Fruit fly (Drosophila melanogaster): ENCODE data around the gene brk.

brk gene

DNA sequence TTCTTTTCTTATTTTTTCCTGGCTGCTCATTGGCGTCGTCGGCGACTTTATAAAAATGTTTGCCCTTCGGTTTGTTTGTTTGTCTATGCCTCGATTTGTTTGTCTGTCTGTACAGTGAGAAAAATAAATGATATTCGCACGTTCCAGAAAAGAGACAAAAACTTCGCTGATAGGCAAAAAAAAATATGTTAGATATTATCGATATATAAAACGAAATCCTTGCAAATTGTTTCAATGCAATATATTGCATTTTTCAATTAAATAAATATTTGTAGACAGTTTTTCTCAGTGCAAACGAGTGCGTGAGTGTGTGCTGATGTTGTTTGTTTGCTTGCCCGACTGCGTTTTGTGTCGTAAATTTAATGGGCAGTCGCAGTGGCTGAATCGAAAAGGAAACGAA lies 30.7 kb upstream of the brk start (continued):
- TF ChIP-seq pfk (GFP tag; optimal IDR thresholded peaks at IDR 0.05), result no peak
- TF ChIP-seq Gug (GFP tag; IDR thresholded peaks at IDR 0.05), result no peak; the same call in 3 of the 4 replicates
- peak; percentile 38 for TF ChIP-seq CG10654 (GFP tag; optimal IDR thresholded peaks at IDR 0.05)
- TF ChIP-seq Optix (GFP tag; IDR thresholded peaks at IDR 0.05), result no peak
- peak; percentile 65 for TF ChIP-seq D19A (tag; optimal IDR thresholded peaks at IDR 0.05)
- no peak for TF ChIP-seq gce (GFP tag; IDR thresholded peaks at IDR 0.05)
- TF ChIP-seq vnd (GFP tag; IDR thresholded peaks at IDR 0.05; ENCODE audit: partially characterized antibody), result no peak
- no peak for TF ChIP-seq MBD-R2 (GFP tag; IDR thresholded peaks at IDR 0.05)
- no peak for TF ChIP-seq danr (GFP tag; IDR thresholded peaks at IDR 0.05)
- TF ChIP-seq CG8944 (GFP tag; optimal IDR thresholded peaks at IDR 0.05), result peak; percentile 45
- TF ChIP-seq CG1603 (tag; optimal IDR thresholded peaks at IDR 0.05), result peak; percentile 72
- TF ChIP-seq Nf-YC (tag; optimal IDR thresholded peaks at IDR 0.05), result no peak
- peak; percentile 74 for TF ChIP-seq gsb-n (tag; optimal IDR thresholded peaks at IDR 0.05)
- TF ChIP-seq grn (GFP tag; optimal IDR thresholded peaks at IDR 0.05), result no peak
- peak; percentile 70 for TF ChIP-seq unpg (GFP tag; optimal IDR thresholded peaks at IDR 0.05)
- peak in 1 of 2 experiments; percentile 75 for TF ChIP-seq bsh (GFP tag; optimal IDR thresholded peaks at IDR 0.05)
- no peak for TF ChIP-seq CG11247 (GFP tag; IDR thresholded peaks at IDR 0.05)
- peak; percentile 52 for TF ChIP-seq oc (tag; optimal IDR thresholded peaks at IDR 0.05)
- TF ChIP-seq ro (GFP tag; IDR thresholded peaks at IDR 0.05), result no peak
- TF ChIP-seq croc (GFP tag; conservative IDR thresholded peaks at IDR 0.05), result peak; percentile 55
- TF ChIP-seq Elba2 (GFP tag; optimal IDR thresholded peaks at IDR 0.05), result peak; percentile 55
- peak; percentile 45 for TF ChIP-seq CG2120 (GFP tag; optimal IDR thresholded peaks at IDR 0.05)
- TF ChIP-seq fd96Cb (tag; optimal IDR thresholded peaks at IDR 0.05), result peak; percentile 70
- peak; percentile 21 for TF ChIP-seq CG12236 (GFP tag; optimal IDR thresholded peaks at IDR 0.05)
- no peak for TF ChIP-seq disco-r (GFP tag; optimal IDR thresholded peaks at IDR 0.05)
- TF ChIP-seq tup (GFP tag; optimal IDR thresholded peaks at IDR 0.05), result peak; percentile 31
- TF ChIP-seq Doc3 (GFP tag; IDR thresholded peaks at IDR 0.05; ENCODE audit: partially characterized antibody), result no peak
- TF ChIP-seq CG7987 (GFP tag; optimal IDR thresholded peaks at IDR 0.05), result no peak
- peak; percentile 72 for TF ChIP-seq sim (GFP tag; IDR thresholded peaks at IDR 0.05)
- TF ChIP-seq NC2β (GFP tag; optimal IDR thresholded peaks at IDR 0.05), result peak; percentile 40
- no peak for TF ChIP-seq Tbp (GFP tag; optimal IDR thresholded peaks at IDR 0.05)
- peak; percentile 85 for TF ChIP-seq CG14710 (tag; optimal IDR thresholded peaks at IDR 0.05)
- no peak for TF ChIP-seq Gsc (GFP tag; IDR thresholded peaks at IDR 0.05)
- peak; percentile 78 for TF ChIP-seq phol (tag; optimal IDR thresholded peaks at IDR 0.05)
- TF ChIP-seq Antp (GFP tag; optimal IDR thresholded peaks at IDR 0.05), result peak; percentile 32
- TF ChIP-seq Drgx (GFP tag; IDR thresholded peaks at IDR 0.05), result no peak
- no peak for TF ChIP-seq Hr78 (GFP tag; optimal IDR thresholded peaks at IDR 0.05)
- no peak for TF ChIP-seq CG6765 (GFP tag; optimal IDR thresholded peaks at IDR 0.05)
- TF ChIP-seq slp2 (GFP tag; optimal IDR thresholded peaks at IDR 0.05), result peak; percentile 40
- TF ChIP-seq lilli (GFP tag; optimal IDR thresholded peaks at IDR 0.05), result peak; percentile 58
- no peak for TF ChIP-seq CG3163 (GFP tag; optimal IDR thresholded peaks at IDR 0.05)
- TF ChIP-seq CG18476 (GFP tag; optimal IDR thresholded peaks at IDR 0.05), result peak; percentile 53

DNA sequence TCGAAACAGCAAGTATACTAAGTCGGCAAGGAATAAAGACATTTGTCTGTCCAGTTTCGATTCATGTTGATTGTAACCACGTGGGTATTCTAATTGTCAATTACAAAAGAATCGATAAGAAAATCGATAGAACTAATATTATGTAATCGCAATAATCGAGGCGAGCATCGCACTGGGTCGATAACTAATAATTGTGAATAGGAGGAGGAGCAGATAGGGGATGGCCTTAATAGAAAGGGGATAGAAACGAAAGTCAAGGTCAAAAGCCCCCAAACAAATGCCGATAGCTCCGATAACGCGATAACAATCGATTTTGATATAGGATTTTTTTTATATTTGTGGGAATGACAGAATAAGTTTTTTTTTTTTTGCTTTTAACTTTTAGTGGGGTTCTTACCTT lies 22.8 kb upstream of the brk start:
- no peak for TF ChIP-seq CG15696 (tag; optimal IDR thresholded peaks at IDR 0.05)
- TF ChIP-seq az2 (GFP tag; optimal IDR thresholded peaks at IDR 0.05), result no peak
- TF ChIP-seq Poxn (GFP tag; IDR thresholded peaks at IDR 0.05), result no peak
- TF ChIP-seq CG4707 (GFP tag; optimal IDR thresholded peaks at IDR 0.05), result no peak
- TF ChIP-seq fru (optimal IDR thresholded peaks at IDR 0.05), result no peak
- TF ChIP-seq CG17829 (tag; optimal IDR thresholded peaks at IDR 0.05), result no peak
- peak; percentile 30; the same call in 1 of the 2 replicates for TF ChIP-seq CG13287 (GFP tag; IDR thresholded peaks at IDR 0.05; ENCODE audit: partially characterized antibody)
- no peak for TF ChIP-seq CG10565 (GFP tag; optimal IDR thresholded peaks at IDR 0.05)
- TF ChIP-seq chif (GFP tag; optimal IDR thresholded peaks at IDR 0.05), result no peak
- 0 out of 2 replicates have a peak, but pooled peaks have one; percentile 36 for TF ChIP-seq inv (GFP tag; IDR thresholded peaks at IDR 0.05; ENCODE audit: partially characterized antibody)
- no peak for TF ChIP-seq Side (GFP tag; optimal IDR thresholded peaks at IDR 0.05)
- TF ChIP-seq Hr39 (optimal IDR thresholded peaks at IDR 0.05), result no peak
- no peak for TF ChIP-seq esg (GFP tag; conservative IDR thresholded peaks at IDR 0.05)
